Worm (Caenorhabditis elegans): Measurements from ENCODE around the gene vit-5.

The vit-5 gene

DNA sequence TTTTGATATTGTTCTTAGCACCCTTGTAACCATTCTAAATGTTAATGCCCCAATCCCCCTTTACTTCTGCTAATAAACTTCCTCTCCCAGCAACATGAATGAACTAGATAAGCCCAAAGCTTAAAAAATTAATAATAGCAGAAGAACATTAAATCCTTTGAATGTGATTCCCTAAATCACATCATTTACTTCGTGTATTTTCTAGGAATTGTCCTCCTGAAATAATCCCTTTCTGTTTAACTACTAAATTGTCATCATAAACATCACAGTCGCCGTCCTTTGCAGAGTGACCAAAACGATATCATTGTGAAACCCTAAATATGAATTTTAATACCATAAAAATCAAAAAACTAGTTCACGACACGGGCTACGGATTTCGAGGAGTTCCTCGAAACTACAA is 12.8 kb downstream of the vit-5 start:
- TF ChIP-seq elt-2 (tag; optimal IDR thresholded peaks at IDR 0.05) (no peak), ceh-14 (tag; optimal IDR thresholded peaks at IDR 0.05) (no peak), unc-86 (tag; optimal IDR thresholded peaks at IDR 0.05) (no peak), hlh-13 (GFP tag; optimal IDR thresholded peaks at IDR 0.05) (no peak), hlh-6 (tag; optimal IDR thresholded peaks at IDR 0.05) (no peak), T23F11.4 (GFP tag; optimal IDR thresholded peaks at IDR 0.05) (no peak), ceh-18 (tag; optimal IDR thresholded peaks at IDR 0.05) (no peak), pag-3 (tag; optimal IDR thresholded peaks at IDR 0.05; ENCODE audit: borderline replicate concordance) (no peak), rnt-1 (tag; optimal IDR thresholded peaks at IDR 0.05) (no peak)

DNA sequence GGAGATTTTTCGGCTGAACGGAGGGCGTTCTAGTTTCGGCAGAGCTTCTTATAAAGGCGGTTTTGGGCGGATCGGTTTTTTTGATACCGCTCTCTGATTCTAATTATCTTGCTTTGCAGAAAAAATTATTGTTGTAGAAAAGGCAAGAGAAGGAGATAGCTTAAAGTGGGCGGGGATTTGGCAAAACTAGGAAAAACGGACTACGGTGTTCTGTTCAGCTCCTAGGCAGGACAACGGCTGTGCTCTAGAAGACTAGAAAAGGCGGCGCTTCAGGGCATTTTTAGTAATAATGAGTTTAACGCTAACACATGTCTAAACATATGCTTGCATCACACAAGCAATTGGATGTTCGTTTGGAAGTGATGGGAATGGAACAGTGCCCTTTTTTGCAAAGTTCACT is 15.8 kb downstream of the vit-5 start, which contains the start of gene C04F6.7:
C04F6.7 (minus strand) TSS at position 101 of the 400 bp plus-strand sequence.
- TF ChIP-seq ref-2 (tag; optimal IDR thresholded peaks at IDR 0.05) (no peak), che-1 (tag; optimal IDR thresholded peaks at IDR 0.05) (no peak), pqm-1 (tag; optimal IDR thresholded peaks at IDR 0.05) (no peak), unc-3 (GFP tag; conservative IDR thresholded peaks at IDR 0.05) (no peak), unc-3 (tag; optimal IDR thresholded peaks at IDR 0.05) (no peak), pax-1 (tag; optimal IDR thresholded peaks at IDR 0.05) (no peak), ceh-2 (tag; optimal IDR thresholded peaks at IDR 0.05) (no peak), ttx-3 (tag; optimal IDR thresholded peaks at IDR 0.05) (no peak), ama-1 (optimal IDR thresholded peaks at IDR 0.05) (no peak), madf-2 (tag; optimal IDR thresholded peaks at IDR 0.05) (no peak), ceh-22 (tag; optimal IDR thresholded peaks at IDR 0.05) (no peak), hlh-8 (tag; optimal IDR thresholded peaks at IDR 0.05) (no peak), elt-2 (tag; optimal IDR thresholded peaks at IDR 0.05) (no peak), ceh-14 (tag; optimal IDR thresholded peaks at IDR 0.05) (no peak), unc-86 (tag; optimal IDR thresholded peaks at IDR 0.05) (no peak), ceh-9 (tag; optimal IDR thresholded peaks at IDR 0.05) (no peak), eyg-1 (tag; optimal IDR thresholded peaks at IDR 0.05) (no peak), pros-1 (tag; optimal IDR thresholded peaks at IDR 0.05) (no peak), pag-3 (tag; optimal IDR thresholded peaks at IDR 0.05; ENCODE audit: borderline replicate concordance) (no peak)

DNA sequence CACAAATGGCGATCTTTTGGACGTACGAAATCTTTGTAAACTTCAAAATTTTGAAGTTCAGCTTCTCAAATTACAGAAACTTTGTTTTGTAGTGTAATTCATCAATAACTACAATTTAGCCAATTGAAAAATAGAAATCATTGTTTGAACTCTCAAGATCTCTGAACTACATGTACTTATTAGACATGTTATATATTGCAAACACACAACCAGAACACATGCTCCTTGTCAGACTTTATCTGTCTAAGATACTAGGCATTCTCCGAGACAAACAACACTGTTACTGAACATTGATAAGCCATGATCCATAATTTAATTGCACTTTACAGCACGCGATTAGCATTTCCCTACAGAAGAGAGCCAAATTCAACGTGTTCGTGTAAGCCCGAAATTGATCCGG is 21.2 kb downstream of the vit-5 start, which contains the start of gene ZK813.6:
ZK813.6 (plus strand) TSS at position 301 of the 400 bp plus-strand sequence.
- TF ChIP-seq K02D7.2 (tag; optimal IDR thresholded peaks at IDR 0.05), result no peak
- no peak for TF ChIP-seq tbx-2 (tag; optimal IDR thresholded peaks at IDR 0.05)
- no peak for TF ChIP-seq nfya-1 (tag; optimal IDR thresholded peaks at IDR 0.05)
- TF ChIP-seq odd-2 (tag; optimal IDR thresholded peaks at IDR 0.05), result no peak
- no peak for TF ChIP-seq ttx-3 (tag; optimal IDR thresholded peaks at IDR 0.05)
- no peak for TF ChIP-seq syd-9 (tag; optimal IDR thresholded peaks at IDR 0.05)
- no peak for TF ChIP-seq fax-1 (tag; optimal IDR thresholded peaks at IDR 0.05)
- TF ChIP-seq pax-1 (tag; optimal IDR thresholded peaks at IDR 0.05), result no peak
- TF ChIP-seq mec-3 (tag; optimal IDR thresholded peaks at IDR 0.05; ENCODE audit: borderline replicate concordance), result no peak
- no peak for TF ChIP-seq nhr-232 (tag; optimal IDR thresholded peaks at IDR 0.05)
- TF ChIP-seq ceh-45 (GFP tag; IDR thresholded peaks at IDR 0.05), result no peak
- no peak for TF ChIP-seq unc-42 (tag; optimal IDR thresholded peaks at IDR 0.05)
- TF ChIP-seq hlh-6 (tag; optimal IDR thresholded peaks at IDR 0.05), result no peak
- TF ChIP-seq ztf-16 (tag; optimal IDR thresholded peaks at IDR 0.05), result no peak

DNA sequence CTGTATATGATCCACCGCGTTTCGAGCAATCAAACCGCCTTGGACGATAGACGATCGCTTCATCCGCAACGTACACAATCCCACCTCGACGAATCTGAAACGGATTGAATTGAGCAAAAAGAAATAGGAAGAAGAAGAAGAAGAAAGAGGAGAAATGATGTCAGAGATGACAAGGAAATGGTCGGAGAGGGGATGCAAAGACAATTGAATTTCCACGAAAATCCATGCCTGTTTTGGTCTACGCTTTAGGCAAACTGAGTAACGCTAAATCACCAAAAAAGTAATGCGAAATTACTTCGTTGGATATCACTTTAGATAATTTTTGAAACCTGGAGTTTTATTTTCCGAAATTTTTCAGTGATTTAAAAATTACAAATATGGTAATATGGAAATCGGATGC is 25.9 kb downstream of the vit-5 start:
- TF ChIP-seq lin-11 (tag; optimal IDR thresholded peaks at IDR 0.05) (no peak), pax-1 (tag; optimal IDR thresholded peaks at IDR 0.05) (no peak), odd-2 (tag; optimal IDR thresholded peaks at IDR 0.05) (no peak), fkh-6 (tag; optimal IDR thresholded peaks at IDR 0.05) (no peak), unc-42 (tag; optimal IDR thresholded peaks at IDR 0.05) (peak; percentile 79), nfya-1 (tag; optimal IDR thresholded peaks at IDR 0.05) (no peak)
